Worm (Caenorhabditis elegans) whole organism, L4/young adult: ENCODE data around the gene such-1.

Experiments
- dao-5 ChIP-seq: sonication (generic microtip); optimal IDR thresholded peaks from 2 replicates; lab custom pipeline; 2016; ENCODE audit warnings: missing genotype, missing genetic modification characterization, moderate library complexity, missing compliant biosample characterization
- him-1 ChIP-seq: sonication (generic microtip); optimal IDR thresholded peaks from 2 replicates; lab custom pipeline; 2016; ENCODE audit warnings: missing genotype, missing genetic modification reagents, missing genetic modification characterization, missing compliant biosample characterization

DNA sequence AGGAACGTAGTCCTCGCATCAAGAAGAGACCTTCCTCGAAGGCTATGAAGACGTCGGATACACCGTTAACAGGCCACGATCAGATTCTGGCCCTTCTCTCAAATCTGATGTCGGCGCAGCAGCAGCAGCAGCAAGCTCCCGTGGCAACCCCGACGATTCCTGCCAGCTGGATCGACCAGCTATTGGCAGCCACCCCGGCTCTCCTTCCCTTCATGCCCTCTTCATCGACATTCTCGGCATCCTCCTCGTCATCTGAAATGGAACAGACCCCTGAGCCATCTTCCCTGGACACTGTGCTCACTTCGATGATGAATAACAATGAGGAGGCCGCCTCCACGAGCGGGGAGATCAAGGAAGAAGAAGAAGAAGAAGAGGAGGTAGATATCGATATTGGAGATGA is 38.0 kb upstream of the such-1 start:
- no peak for TF ChIP-seq dao-5
- no peak for TF ChIP-seq him-1
